Fruit fly (Drosophila melanogaster) Kc167 (cell line): ENCODE data around the gene CG14341.

Experiments
- Sin3A ChIP-seq: fragments of >200 bp; optimal IDR thresholded peaks from 2 replicates; lab custom pipeline; 2018; ENCODE audit warnings: missing external identifiers
- psq ChIP-seq: fragments of >200 bp; optimal IDR thresholded peaks from 2 replicates; lab custom pipeline; 2017; ENCODE audit warnings: missing external identifiers
- ttk ChIP-seq: sonication (Bioruptor generic); optimal IDR thresholded peaks from 2 replicates; lab custom pipeline; 2017; ENCODE audit warnings: missing external identifiers

- no peak for TF ChIP-seq psq (lab: Kevin White, UChicago)
- TF ChIP-seq ttk (lab: Kevin White, UChicago) = no peak
- no peak for TF ChIP-seq Sin3A (lab: Kevin White, UChicago)
Measured at dm6 chr2L:1158519-1159319, 7.6 kb upstream of the CG14341 start, which contains the start of gene Tango14.
